Worm (Caenorhabditis elegans) whole organism, L4/young adult: Measurements from ENCODE around the gene ZK721.3.

Experiments used
- W03F9.2 ChIP-seq: fragments of 150-350 bp; optimal IDR thresholded peaks from 2 replicates; lab custom pipeline; 2014; ENCODE audit warnings: missing biosample characterization, missing genetic modification characterization
- dao-5 ChIP-seq: sonication (generic microtip); optimal IDR thresholded peaks from 2 replicates; lab custom pipeline; 2016; ENCODE audit warnings: missing genotype, missing genetic modification characterization, moderate library complexity, missing compliant biosample characterization
- him-1 ChIP-seq: sonication (generic microtip); optimal IDR thresholded peaks from 2 replicates; lab custom pipeline; 2016; ENCODE audit warnings: missing genotype, missing genetic modification reagents, missing genetic modification characterization, missing compliant biosample characterization

DNA sequence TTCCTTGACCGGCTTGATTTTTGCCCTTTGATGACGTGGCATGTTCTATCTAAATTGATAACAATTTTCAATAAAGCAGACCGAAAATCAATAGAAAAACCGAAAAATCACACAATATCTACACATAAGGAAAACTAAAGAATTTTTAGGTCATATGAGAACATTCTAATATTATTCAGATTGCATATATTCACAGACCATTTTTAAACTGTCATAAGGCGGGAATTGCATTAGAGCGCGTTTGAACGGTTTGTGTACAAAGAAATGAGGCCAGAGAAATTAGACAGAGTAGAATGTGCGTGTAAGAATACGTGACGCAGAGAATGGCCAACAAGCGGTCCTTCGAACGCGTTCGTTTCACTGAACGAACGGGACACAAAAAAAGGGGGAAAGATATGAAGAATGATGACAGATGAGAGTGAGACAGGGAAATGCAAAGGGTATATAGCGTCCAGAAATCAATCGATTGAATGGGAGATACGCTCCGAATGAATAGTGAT, 47.3 kb upstream of the ZK721.3 start, which contains the start of gene M02D8.3:
- TF ChIP-seq W03F9.2 (peak; percentile 68), him-1 (no peak), dao-5 (tag; lab: Kevin White, UChicago) (no peak)
